Worm (Caenorhabditis elegans): ENCODE results near the gene madf-4.
A peak's percentile ranks its signal among the peaks of the same experiment; 100 is the strongest.

Gene madf-4

ce11 chrV:9978425-9978824 lies 16.1 kb upstream of the madf-4 start:
- TF ChIP-seq lin-39 (tag; optimal IDR thresholded peaks at IDR 0.05), result peak; percentile 59
- peak; percentile 60 for TF ChIP-seq nfya-1 (tag; optimal IDR thresholded peaks at IDR 0.05; ENCODE audit: insufficient read depth)
- peak; percentile 5 for TF ChIP-seq snpc-4 (tag; optimal IDR thresholded peaks at IDR 0.05)
- no peak for TF ChIP-seq elt-1 (tag; optimal IDR thresholded peaks at IDR 0.05)
- no peak for TF ChIP-seq nhr-67 (tag; optimal IDR thresholded peaks at IDR 0.05)
- no peak for TF ChIP-seq ztf-11 (tag; optimal IDR thresholded peaks at IDR 0.05)
- TF ChIP-seq hmg-11 (tag; optimal IDR thresholded peaks at IDR 0.05), result peak; percentile 48

- TF ChIP-seq egl-5 (tag; optimal IDR thresholded peaks at IDR 0.05) (no peak), fkh-10 (GFP tag; optimal IDR thresholded peaks at IDR 0.05) (peak; percentile 62)
Measured at ce11 chrV:9977211-9977610, 14.9 kb upstream of the madf-4 start.

ce11 chrV:9976138-9976537 lies 13.8 kb upstream of the madf-4 start, which contains the start of gene unc-41:
TSS of gene unc-41 (minus strand) at chrV:9976238.
- TF ChIP-seq tbx-2 (tag; optimal IDR thresholded peaks at IDR 0.05) (no peak), nhr-77 (tag; optimal IDR thresholded peaks at IDR 0.05) (no peak), daf-12 (tag; optimal IDR thresholded peaks at IDR 0.05) (no peak), lin-39 (tag; optimal IDR thresholded peaks at IDR 0.05) (no peak), ceh-9 (tag; optimal IDR thresholded peaks at IDR 0.05) (no peak), ZK546.5 (tag; optimal IDR thresholded peaks at IDR 0.05) (no peak), ceh-28 (tag; optimal IDR thresholded peaks at IDR 0.05) (no peak), sea-2 (GFP tag; optimal IDR thresholded peaks at IDR 0.05) (no peak), jun-1 (tag; optimal IDR thresholded peaks at IDR 0.05) (no peak), ama-1 (optimal IDR thresholded peaks at IDR 0.05) (no peak), mdl-1 (tag; optimal IDR thresholded peaks at IDR 0.05) (no peak), nhr-23 (tag; optimal IDR thresholded peaks at IDR 0.05) (no peak), elt-3 (tag; optimal IDR thresholded peaks at IDR 0.05) (no peak)

DNA sequence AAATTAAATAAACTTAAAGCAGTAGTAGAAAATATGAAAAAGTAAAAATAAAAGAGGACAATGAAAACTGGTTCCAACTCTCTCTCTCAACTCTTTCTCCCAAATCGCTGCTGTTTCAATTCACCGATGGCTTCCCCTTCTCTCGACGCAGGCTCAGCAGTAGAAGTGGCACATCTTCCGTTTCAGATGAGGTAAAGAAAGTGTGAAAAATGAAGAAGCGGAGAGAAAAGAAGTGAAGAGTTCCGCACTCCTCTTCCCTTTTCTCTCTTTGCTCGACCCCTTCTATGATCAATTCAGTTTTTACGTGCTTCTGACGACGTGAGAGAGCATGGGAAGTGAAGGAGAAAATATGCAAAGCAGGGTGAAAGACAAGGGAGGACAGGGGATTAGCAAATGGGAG lies 12.0 kb upstream of the madf-4 start:
- TF ChIP-seq ceh-28 (tag; optimal IDR thresholded peaks at IDR 0.05), result no peak
- TF ChIP-seq ZK546.5 (tag; optimal IDR thresholded peaks at IDR 0.05), result no peak
- peak; percentile 72 for TF ChIP-seq fkh-10 (GFP tag; optimal IDR thresholded peaks at IDR 0.05)
- TF ChIP-seq aly-2 (tag; optimal IDR thresholded peaks at IDR 0.05), result no peak
- peak; percentile 1 for TF ChIP-seq lin-39 (tag; optimal IDR thresholded peaks at IDR 0.05)
- TF ChIP-seq nfya-1 (tag; optimal IDR thresholded peaks at IDR 0.05; ENCODE audit: insufficient read depth), result peak; percentile 46

DNA sequence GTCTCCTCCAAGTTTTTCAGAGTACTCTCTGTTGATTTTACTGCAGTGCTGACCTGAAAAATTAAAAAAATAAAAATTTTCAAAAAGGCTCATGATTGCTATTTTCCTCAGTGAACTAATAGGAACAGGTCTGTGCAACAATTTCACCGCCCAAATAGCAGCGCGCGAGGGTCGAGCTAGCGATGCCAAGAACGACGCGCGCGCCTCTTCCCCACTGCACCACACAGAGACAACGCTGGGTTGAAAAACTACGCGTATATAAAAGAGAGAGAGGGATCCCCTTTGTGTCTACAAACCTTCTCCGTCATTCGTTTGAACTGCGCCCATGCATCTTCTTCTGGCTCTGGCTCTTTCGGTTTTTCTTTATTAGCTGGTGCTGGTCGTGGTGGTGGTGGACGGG lies 7.8 kb upstream of the madf-4 start:
- TF ChIP-seq daf-12 (tag; optimal IDR thresholded peaks at IDR 0.05) (no peak), nhr-28 (tag; optimal IDR thresholded peaks at IDR 0.05) (no peak), nfya-1 (tag; optimal IDR thresholded peaks at IDR 0.05; ENCODE audit: insufficient read depth) (peak; percentile 70), lin-15B (tag; optimal IDR thresholded peaks at IDR 0.05) (peak; percentile 21), ceh-82 (tag; optimal IDR thresholded peaks at IDR 0.05) (peak; percentile 23), snpc-4 (tag; optimal IDR thresholded peaks at IDR 0.05) (peak; percentile 22), ztf-4 (tag; optimal IDR thresholded peaks at IDR 0.05) (peak; percentile 76), egl-5 (tag; optimal IDR thresholded peaks at IDR 0.05) (peak; percentile 59), hmg-11 (tag; optimal IDR thresholded peaks at IDR 0.05) (peak; percentile 79), nhr-67 (tag; optimal IDR thresholded peaks at IDR 0.05) (no peak), nhr-77 (tag; optimal IDR thresholded peaks at IDR 0.05) (peak; percentile 38), ceh-16 (tag; optimal IDR thresholded peaks at IDR 0.05) (peak; percentile 9), nhr-76 (tag; optimal IDR thresholded peaks at IDR 0.05) (no peak), sea-2 (GFP tag; optimal IDR thresholded peaks at IDR 0.05) (no peak), elt-2 (tag; optimal IDR thresholded peaks at IDR 0.05) (peak; percentile 52), aly-2 (tag; optimal IDR thresholded peaks at IDR 0.05) (no peak), nhr-43 (tag; optimal IDR thresholded peaks at IDR 0.05; ENCODE audit: poor library complexity, severe bottlenecking) (peak; percentile 62), lsy-12 (tag; optimal IDR thresholded peaks at IDR 0.05) (peak; percentile 61), jun-1 (tag; optimal IDR thresholded peaks at IDR 0.05) (peak; percentile 2), unc-39 (tag; optimal IDR thresholded peaks at IDR 0.05) (no peak), ztf-11 (tag; optimal IDR thresholded peaks at IDR 0.05) (no peak), lin-39 (tag; optimal IDR thresholded peaks at IDR 0.05) (peak; percentile 90), unc-62 (GFP tag; optimal IDR thresholded peaks at IDR 0.05) (peak; percentile 16), R02D3.7 (tag; optimal IDR thresholded peaks at IDR 0.05) (peak; percentile 11), ceh-28 (tag; optimal IDR thresholded peaks at IDR 0.05) (no peak), ama-1 (optimal IDR thresholded peaks at IDR 0.05) (peak; percentile 53), skn-1 (tag; optimal IDR thresholded peaks at IDR 0.05) (peak; percentile 2), tbx-2 (tag; optimal IDR thresholded peaks at IDR 0.05) (peak; percentile 67)

Data from whole organism, L3 larva.